Worm (Caenorhabditis elegans): ENCODE results near the gene C35C5.9.

DNA sequence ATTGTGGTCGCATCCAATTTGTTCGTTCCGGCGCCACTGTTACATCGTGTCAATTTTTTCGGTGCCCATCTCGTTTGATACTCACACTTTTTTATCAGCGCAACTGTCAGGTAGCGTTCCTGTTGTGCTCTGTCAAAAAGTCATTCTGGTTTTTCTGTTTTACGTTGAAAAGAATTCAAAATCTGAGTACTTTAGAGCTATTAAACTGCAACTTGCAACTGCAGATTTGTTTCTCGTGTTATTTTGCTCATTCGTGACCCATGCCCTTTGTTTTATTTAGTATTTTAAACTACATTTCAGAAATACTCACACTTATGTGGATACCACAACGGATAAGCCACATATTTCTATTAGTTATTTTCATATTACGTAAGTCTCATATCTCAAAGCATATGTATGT lies 24.2 kb downstream of the C35C5.9 start, which contains the start of gene lev-8:
- TF ChIP-seq unc-55 (GFP tag; optimal IDR thresholded peaks at IDR 0.05) (no peak), lsy-2 (tag; optimal IDR thresholded peaks at IDR 0.05) (no peak), ama-1 (optimal IDR thresholded peaks at IDR 0.05) (no peak), aly-2 (tag; optimal IDR thresholded peaks at IDR 0.05) (no peak), peb-1 (tag; optimal IDR thresholded peaks at IDR 0.05) (no peak), elt-1 (tag; optimal IDR thresholded peaks at IDR 0.05) (no peak), skn-1 (tag; optimal IDR thresholded peaks at IDR 0.05) (no peak), zag-1 (tag; optimal IDR thresholded peaks at IDR 0.05) (no peak), unc-62 (GFP tag; optimal IDR thresholded peaks at IDR 0.05) (no peak), nhr-6 (tag; optimal IDR thresholded peaks at IDR 0.05) (no peak)
